Fruit fly (Drosophila melanogaster) whole organism, embryonic: ENCODE measurements around the gene CG44040.

ENCODE experiments used
- Antp ChIP-seq: fragments of 200-800 bp; sonication (Bioruptor generic); optimal IDR thresholded peaks from 3 replicates; lab custom pipeline; 2016; ENCODE audit warnings: missing biosample characterization, missing genetic modification characterization
- Asciz ChIP-seq: fragments of 200-800 bp; sonication (Bioruptor generic); optimal IDR thresholded peaks from 2 replicates; lab custom pipeline; 2017; ENCODE audit warnings: missing biosample characterization, mild to moderate bottlenecking, missing genetic modification characterization, missing genetic modification reagents
- Awh ChIP-seq: fragments of 200-800 bp; sonication (Bioruptor generic); IDR thresholded peaks from 2 replicates; pipeline ENCODE4, ENCODE4 v1.3.6; 2022; ENCODE audit warnings: missing biosample characterization, missing genetic modification characterization
- CG10147 ChIP-seq: fragments of 200-800 bp; sonication (Bioruptor generic); optimal IDR thresholded peaks from 2 replicates; lab custom pipeline; 2019; ENCODE audit warnings: missing biosample characterization, mild to moderate bottlenecking, missing genetic modification characterization, moderate library complexity
- CG10543 ChIP-seq: fragments of 200-800 bp; sonication (Bioruptor generic); optimal IDR thresholded peaks from 3 replicates; lab custom pipeline; 2017; ENCODE audit warnings: missing biosample characterization, mild to moderate bottlenecking, missing genetic modification characterization, moderate library complexity
- CG11093 ChIP-seq: fragments of 200-800 bp; sonication (Bioruptor generic); IDR thresholded peaks from 3 replicates; pipeline ENCODE4 v1.3.6; 2022; ENCODE audit warnings: missing biosample characterization, missing genetic modification characterization
- CG11398 ChIP-seq: fragments of 200-800 bp; sonication (Bioruptor generic); optimal IDR thresholded peaks from 2 replicates; lab custom pipeline; 2016; ENCODE audit warnings: missing biosample characterization, missing genetic modification characterization
- CG11695 ChIP-seq: fragments of 200-800 bp; sonication (Bioruptor generic); IDR thresholded peaks from 3 replicates; pipeline ENCODE4 v1.3.6; 2022; ENCODE audit warnings: missing biosample characterization, missing genetic modification characterization
- CG11723 ChIP-seq: fragments of 200-800 bp; sonication (Bioruptor generic); optimal IDR thresholded peaks from 2 replicates; lab custom pipeline; 2017; ENCODE audit warnings: missing biosample characterization, mild to moderate bottlenecking, missing genetic modification characterization
- CG13123 ChIP-seq: fragments of 200-800 bp; sonication (Bioruptor generic); optimal IDR thresholded peaks from 2 replicates; lab custom pipeline; 2016; ENCODE audit warnings: missing biosample characterization, missing genetic modification characterization
- CG13894 ChIP-seq: fragments of 200-800 bp; sonication (Bioruptor generic); optimal IDR thresholded peaks from 3 replicates; lab custom pipeline; 2018; ENCODE audit warnings: missing biosample characterization, mild to moderate bottlenecking, missing genetic modification characterization, moderate library complexity
- CG14050 ChIP-seq: fragments of 200-800 bp; sonication (Bioruptor generic); IDR thresholded peaks from 3 replicates; pipeline ENCODE4 v1.3.6; 2022; ENCODE audit warnings: missing biosample characterization, missing genetic modification characterization
- CG16779 ChIP-seq: fragments of 200-800 bp; sonication (Bioruptor generic); IDR thresholded peaks from 2 replicates; pipeline ENCODE4 v1.3.6; 2022; ENCODE audit warnings: missing biosample characterization, missing genetic modification characterization
- CG16815 ChIP-seq: fragments of 200-800 bp; sonication (Bioruptor generic); optimal IDR thresholded peaks from 3 replicates; lab custom pipeline; 2017; ENCODE audit warnings: missing biosample characterization, mild to moderate bottlenecking, missing genetic modification characterization
- CG17328 ChIP-seq: fragments of 200-800 bp; sonication (Bioruptor generic); IDR thresholded peaks from 2 replicates; pipeline ENCODE4 v1.3.6; 2022; ENCODE audit warnings: missing biosample characterization, missing genetic modification characterization
- CG18764 ChIP-seq: fragments of 200-800 bp; sonication (Bioruptor generic); optimal IDR thresholded peaks from 3 replicates; lab custom pipeline; 2016; ENCODE audit warnings: missing biosample characterization, missing genetic modification characterization
- CG2116 ChIP-seq: fragments of 200-800 bp; sonication (Bioruptor generic); optimal IDR thresholded peaks from 3 replicates; lab custom pipeline; 2018; ENCODE audit warnings: missing biosample characterization, mild to moderate bottlenecking, missing genetic modification characterization
- CG2678 ChIP-seq: fragments of 200-800 bp; sonication (Bioruptor generic); optimal IDR thresholded peaks from 3 replicates; lab custom pipeline; 2019; ENCODE audit warnings: missing biosample characterization, mild to moderate bottlenecking, missing genetic modification characterization, moderate library complexity
- CG33213 ChIP-seq: fragments of 200-800 bp; sonication (Bioruptor generic); optimal IDR thresholded peaks from 3 replicates; lab custom pipeline; 2016; ENCODE audit warnings: missing biosample characterization, missing genetic modification characterization
- CG43689 ChIP-seq: fragments of 200-800 bp; sonication (Bioruptor generic); IDR thresholded peaks from 2 replicates; pipeline ENCODE4 v1.3.6; 2022; ENCODE audit warnings: missing biosample characterization, missing genetic modification characterization
- CG4854 ChIP-seq: fragments of 200-800 bp; sonication (Bioruptor generic); optimal IDR thresholded peaks from 2 replicates; lab custom pipeline; 2016; ENCODE audit warnings: missing biosample characterization, missing genetic modification characterization, inconsistent platforms
- CG6683 ChIP-seq: fragments of 200-800 bp; sonication (Bioruptor generic); optimal IDR thresholded peaks from 2 replicates; lab custom pipeline; 2017; ENCODE audit warnings: missing biosample characterization, mild to moderate bottlenecking, missing genetic modification characterization, missing genetic modification reagents
- CG7987 ChIP-seq: fragments of 200-800 bp; sonication (Bioruptor generic); optimal IDR thresholded peaks from 2 replicates; lab custom pipeline; 2018; ENCODE audit warnings: missing biosample characterization, mild to moderate bottlenecking, missing genetic modification characterization, moderate library complexity
- CG9437 ChIP-seq: fragments of 200-800 bp; sonication (Bioruptor generic); optimal IDR thresholded peaks from 2 replicates; lab custom pipeline; 2018; ENCODE audit warnings: missing biosample characterization, mild to moderate bottlenecking, missing genetic modification characterization
- CHES-1-like ChIP-seq: fragments of 200-800 bp; sonication (Bioruptor generic); optimal IDR thresholded peaks from 2 replicates; lab custom pipeline; 2016; ENCODE audit warnings: missing biosample characterization, missing genetic modification characterization
- CoRest ChIP-seq: fragments of 200-800 bp; sonication (Bioruptor generic); optimal IDR thresholded peaks from 3 replicates; lab custom pipeline; 2018; ENCODE audit warnings: missing biosample characterization, mild to moderate bottlenecking, missing genetic modification characterization, moderate library complexity
- CrebB ChIP-seq: fragments of 200-800 bp; sonication (Bioruptor generic); optimal IDR thresholded peaks from 3 replicates; lab custom pipeline; 2018; ENCODE audit warnings: missing biosample characterization, mild to moderate bottlenecking, missing genetic modification characterization
- Doc3 ChIP-seq: fragments of 200-800 bp; sonication (Bioruptor generic); IDR thresholded peaks from 3 replicates; pipeline ENCODE4 v1.3.6; 2022; ENCODE audit warnings: missing biosample characterization, missing genetic modification characterization; ENCODE audit not compliant: partially characterized antibody
- HLH3B ChIP-seq: fragments of 200-800 bp; sonication (Bioruptor generic); IDR thresholded peaks from 2 replicates; pipeline ENCODE4 v1.3.6; 2022; ENCODE audit warnings: missing biosample characterization, missing genetic modification characterization
- HmgZ ChIP-seq: fragments of 200-800 bp; sonication (Bioruptor generic); optimal IDR thresholded peaks from 2 replicates; lab custom pipeline; 2018; ENCODE audit warnings: missing biosample characterization, mild to moderate bottlenecking, missing genetic modification characterization
- Lim3 ChIP-seq: fragments of 200-800 bp; sonication (Bioruptor generic); IDR thresholded peaks from 2 replicates; pipeline ENCODE4 v1.3.6; 2022; ENCODE audit warnings: missing biosample characterization, missing genetic modification characterization
- MBD-R2 ChIP-seq: fragments of 200-800 bp; sonication (Bioruptor generic); IDR thresholded peaks from 2 replicates; pipeline ENCODE4 v1.3.6; 2022; ENCODE audit warnings: missing biosample characterization, missing genetic modification characterization
- Med ChIP-seq: fragments of 200-800 bp; sonication (Bioruptor generic); peaks from one replicate; lab custom pipeline; 2016; ENCODE audit warnings: missing biosample characterization, missing genetic modification characterization, mild to moderate bottlenecking, inconsistent platforms, moderate library complexity
- NC2β ChIP-seq: fragments of 200-800 bp; sonication (Bioruptor generic); optimal IDR thresholded peaks from 2 replicates; lab custom pipeline; 2016; ENCODE audit warnings: missing biosample characterization, missing genetic modification characterization
- Six4 ChIP-seq: fragments of 200-800 bp; sonication (Bioruptor generic); optimal IDR thresholded peaks from 2 replicates; lab custom pipeline; 2016; ENCODE audit warnings: missing biosample characterization, missing genetic modification characterization
- Ssrp ChIP-seq: fragments of 200-800 bp; sonication (Bioruptor generic); optimal IDR thresholded peaks from 2 replicates; lab custom pipeline; 2018; ENCODE audit warnings: missing biosample characterization, mild to moderate bottlenecking, missing genetic modification characterization, moderate library complexity
- Trl ChIP-seq, 3 experiments: fragments of >200 bp in 2 of 3; fragments of 200-800 bp in 1 of 3; sonication (Bioruptor generic) in 1 of 3; optimal IDR thresholded peaks; 2 replicates in 1 of 3; 3 replicates in 2 of 3; lab custom pipeline; 2016 to 2017; ENCODE audit warnings: missing biosample characterization in 1 of 3, missing genetic modification characterization in 1 of 3
- al ChIP-seq: fragments of 200-800 bp; sonication (Bioruptor generic); IDR thresholded peaks from 2 replicates; pipeline ENCODE4 v1.3.6; 2022; ENCODE audit warnings: missing biosample characterization, missing genetic modification characterization
- bsh ChIP-seq, 2 experiments: fragments of 200-800 bp; sonication (Bioruptor generic); optimal IDR thresholded peaks; 2 replicates each; lab custom pipeline; 2017 to 2018; ENCODE audit warnings: mild to moderate bottlenecking in 2 of 2, missing biosample characterization in 2 of 2, missing genetic modification characterization in 2 of 2, moderate library complexity in 1 of 2
- cwo ChIP-seq: fragments of 200-800 bp; sonication (Bioruptor generic); optimal IDR thresholded peaks from 3 replicates; lab custom pipeline; 2017; ENCODE audit warnings: missing biosample characterization, missing genetic modification characterization, mild to moderate bottlenecking, moderate library complexity, missing genetic modification reagents
- gce ChIP-seq: fragments of 200-800 bp; sonication (Bioruptor generic); IDR thresholded peaks from 3 replicates; pipeline ENCODE4 v1.3.6; 2022; ENCODE audit warnings: missing biosample characterization, missing genetic modification characterization
- gcm ChIP-seq: fragments of 200-800 bp; sonication (Bioruptor generic); optimal IDR thresholded peaks from 2 replicates; lab custom pipeline; 2019; ENCODE audit warnings: missing biosample characterization, mild to moderate bottlenecking, missing genetic modification characterization, moderate library complexity
- knrl ChIP-seq: fragments of 200-800 bp; sonication (Bioruptor generic); IDR thresholded peaks from 3 replicates; pipeline ENCODE4 v1.3.6; 2022; ENCODE audit warnings: missing biosample characterization, missing genetic modification characterization; ENCODE audit not compliant: partially characterized antibody
- lbe ChIP-seq: fragments of 200-800 bp; sonication (Bioruptor generic); optimal IDR thresholded peaks from 2 replicates; lab custom pipeline; 2016; ENCODE audit warnings: missing biosample characterization, mild to moderate bottlenecking, missing genetic modification characterization
- lola ChIP-seq, 3 experiments: fragments of >200 bp in 2 of 3; fragments of 200-800 bp in 1 of 3; sonication (Bioruptor generic) in 1 of 3; optimal IDR thresholded peaks; 2 replicates each; lab custom pipeline; 2017 to 2019; ENCODE audit warnings: missing biosample characterization in 3 of 3, missing genetic modification characterization in 3 of 3, mild to moderate bottlenecking in 1 of 3, moderate library complexity in 1 of 3
- otp ChIP-seq: fragments of 200-800 bp; sonication (Bioruptor generic); IDR thresholded peaks from 3 replicates; pipeline ENCODE4, ENCODE4 v1.3.6; 2022; ENCODE audit warnings: missing biosample characterization, missing genetic modification characterization
- repo ChIP-seq: fragments of 200-800 bp; sonication (Bioruptor generic); optimal IDR thresholded peaks from 2 replicates; lab custom pipeline; 2016; ENCODE audit warnings: missing biosample characterization, missing genetic modification characterization
- schlank ChIP-seq: fragments of 200-800 bp; sonication (Bioruptor generic); optimal IDR thresholded peaks from 2 replicates; lab custom pipeline; 2018; ENCODE audit warnings: missing biosample characterization, mild to moderate bottlenecking, missing genetic modification characterization
- sens ChIP-seq: fragments of 200-800 bp; sonication (Bioruptor generic); peaks from one replicate; lab custom pipeline; 2016; ENCODE audit warnings: missing biosample characterization, missing genetic modification characterization
- ssp ChIP-seq: fragments of 200-800 bp; sonication (Bioruptor generic); IDR thresholded peaks from 2 replicates; pipeline ENCODE4 v1.3.6; 2022; ENCODE audit warnings: missing biosample characterization, missing genetic modification characterization
- ttk ChIP-seq: fragments of 200-800 bp; sonication (Bioruptor generic); IDR thresholded peaks from 2 replicates; pipeline ENCODE4 v2.1.2; 2022; ENCODE audit warnings: missing biosample characterization, missing genetic modification characterization
- yki ChIP-seq: fragments of >200 bp; optimal IDR thresholded peaks from 3 replicates; lab custom pipeline; 2018

Gene CG44040

dm6 chr3R:15286693-15287041, 33.5 kb upstream of the CG44040 start (continued):
- TF ChIP-seq gcm (GFP tag; lab: Kevin White, UChicago): peak; percentile 30
- TF ChIP-seq CG11695 (GFP tag; lab: Robert Waterston, UW): no peak
- no peak for TF ChIP-seq otp
- no peak for TF ChIP-seq CG6683 (GFP tag; lab: Kevin White, UChicago)
- TF ChIP-seq CG33213 (GFP tag; lab: Kevin White, UChicago): no peak
- TF ChIP-seq HLH3B (GFP tag; lab: Robert Waterston, UW): no peak
- no peak for TF ChIP-seq CG18764
- no peak for TF ChIP-seq bsh (GFP tag; optimal IDR thresholded peaks at IDR 0.05; lab: Kevin White, UChicago)
- TF ChIP-seq repo: no peak
- TF ChIP-seq CG10147: no peak
- TF ChIP-seq CG13123 (GFP tag; lab: Kevin White, UChicago): no peak
- TF ChIP-seq CG17328 (GFP tag; lab: Robert Waterston, UW): no peak
- no peak for TF ChIP-seq Six4 (GFP tag; lab: Kevin White, UChicago)
- peak; percentile 87 for TF ChIP-seq yki (lab: Kevin White, UChicago)
- TF ChIP-seq Doc3 (GFP tag; lab: Robert Waterston, UW): no peak
- TF ChIP-seq CHES-1-like (GFP tag; lab: Kevin White, UChicago): no peak
- TF ChIP-seq Ssrp (tag; lab: Kevin White, UChicago): no peak
- peak; percentile 88 to 92 for TF ChIP-seq Trl (optimal IDR thresholded peaks at IDR 0.05; lab: Kevin White, UChicago)
- TF ChIP-seq Trl (GFP tag; optimal IDR thresholded peaks at IDR 0.05; lab: Kevin White, UChicago): peak; percentile 38
- no peak for TF ChIP-seq CG13894 (tag; lab: Kevin White, UChicago)
- no peak for TF ChIP-seq CrebB (tag; lab: Kevin White, UChicago)
- TF ChIP-seq Lim3: no peak
- TF ChIP-seq Awh: no peak
- TF ChIP-seq CG14050 (GFP tag; lab: Robert Waterston, UW): no peak
- no peak for TF ChIP-seq Asciz (GFP tag; lab: Kevin White, UChicago)
- no peak for TF ChIP-seq lola (GFP tag; optimal IDR thresholded peaks at IDR 0.05; lab: Kevin White, UChicago)
- TF ChIP-seq CG16779 (GFP tag; lab: Robert Waterston, UW): no peak
- TF ChIP-seq CG10543 (GFP tag; lab: Kevin White, UChicago): no peak
- TF ChIP-seq CG43689 (GFP tag; lab: Robert Waterston, UW): no peak
- TF ChIP-seq ssp (GFP tag; lab: Robert Waterston, UW): no peak
- TF ChIP-seq knrl: no peak
- TF ChIP-seq ttk (GFP tag; lab: Robert Waterston, UW): no peak
- TF ChIP-seq CG2678: peak; percentile 7
- no peak for TF ChIP-seq CG4854 (GFP tag; lab: Kevin White, UChicago)
- no peak for TF ChIP-seq Antp (GFP tag; lab: Kevin White, UChicago)
- TF ChIP-seq MBD-R2 (GFP tag; lab: Robert Waterston, UW): no peak
- no peak for TF ChIP-seq CG11723 (GFP tag; lab: Kevin White, UChicago)
- no peak for TF ChIP-seq al
- TF ChIP-seq CG11398 (GFP tag; lab: Kevin White, UChicago): no peak
- TF ChIP-seq CG2116 (GFP tag; lab: Kevin White, UChicago): no peak
- TF ChIP-seq Med (GFP tag; lab: Kevin White, UChicago): peak; percentile 64
- TF ChIP-seq CG9437 (GFP tag; lab: Kevin White, UChicago): no peak
- no peak for TF ChIP-seq schlank
- TF ChIP-seq CG7987 (GFP tag; lab: Kevin White, UChicago): peak; percentile 9
- no peak for TF ChIP-seq CoRest (tag; lab: Kevin White, UChicago)
- TF ChIP-seq CG11093 (GFP tag; lab: Robert Waterston, UW): no peak
- TF ChIP-seq gce (GFP tag; lab: Robert Waterston, UW): no peak
- TF ChIP-seq HmgZ (tag; lab: Kevin White, UChicago): peak; percentile 30
- TF ChIP-seq NC2β (GFP tag; lab: Kevin White, UChicago): no peak
- TF ChIP-seq CG16815 (GFP tag; lab: Kevin White, UChicago): no peak
- peak; percentile 70 for TF ChIP-seq cwo (GFP tag; lab: Kevin White, UChicago)
- no peak for TF ChIP-seq lbe (GFP tag; lab: Kevin White, UChicago)
- peak; percentile 63 for TF ChIP-seq sens (GFP tag; lab: Kevin White, UChicago)
